Worm (Caenorhabditis elegans) whole organism, L4 larva: ENCODE data around the gene C50D2.2.

Source experiments
- ZK546.5 ChIP-seq, 2 experiments: sonication (generic microtip); optimal IDR thresholded peaks; 2 replicates each; lab custom pipeline; 2017; ENCODE audit warnings: missing biosample characterization in 2 of 2, missing genetic modification characterization in 2 of 2
- fkh-10 ChIP-seq: fragments of 150-350 bp; optimal IDR thresholded peaks from 2 replicates; lab custom pipeline; 2014; ENCODE audit warnings: missing biosample characterization, missing genetic modification reagents, missing genetic modification characterization
- lim-7 ChIP-seq: fragments of 200-800 bp; sonication (Bioruptor generic); IDR thresholded peaks from 2 replicates; pipeline ENCODE4 v1.3.6; 2022; ENCODE audit warnings: missing genetic modification characterization, missing compliant biosample characterization
- mxl-3 ChIP-seq: fragments of 200-800 bp; sonication (Bioruptor generic); optimal IDR thresholded peaks from 2 replicates; lab custom pipeline; 2018; ENCODE audit warnings: mild to moderate bottlenecking, missing genetic modification characterization, missing compliant biosample characterization
- nhr-11 ChIP-seq: fragments of 150-350 bp; optimal IDR thresholded peaks from 2 replicates; lab custom pipeline; 2014; ENCODE audit warnings: missing biosample characterization, missing genetic modification characterization

DNA sequence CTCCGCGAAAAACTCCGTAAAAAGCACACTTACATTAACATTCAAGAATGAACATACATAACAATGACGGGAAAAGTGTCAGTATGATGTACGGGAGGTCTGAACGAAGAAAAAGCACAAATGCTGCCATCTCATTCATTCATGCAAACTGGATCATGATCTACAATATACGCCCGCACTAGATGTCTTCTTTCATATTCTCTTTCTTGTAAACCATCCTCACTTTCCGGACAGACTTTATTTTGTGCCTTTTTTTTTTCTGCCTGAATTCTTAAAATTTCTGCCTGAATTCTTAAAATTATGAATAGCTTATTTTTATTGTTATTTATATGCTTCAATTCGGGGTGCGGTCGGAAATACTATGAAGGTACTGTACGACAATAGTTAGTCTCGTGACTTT, 26.2 kb downstream of the C50D2.2 start, which contains the start of gene K10B4.1:
- TF ChIP-seq ZK546.5 (tag; optimal IDR thresholded peaks at IDR 0.05; lab: Kevin White, UChicago) (no peak), mxl-3 (no peak), lim-7 (no peak), nhr-11 (no peak), fkh-10 (GFP tag; lab: Kevin White, UChicago) (no peak)
